Fruit fly (Drosophila melanogaster): ENCODE measurements around the gene Sema5c.

Sema5c gene

DNA sequence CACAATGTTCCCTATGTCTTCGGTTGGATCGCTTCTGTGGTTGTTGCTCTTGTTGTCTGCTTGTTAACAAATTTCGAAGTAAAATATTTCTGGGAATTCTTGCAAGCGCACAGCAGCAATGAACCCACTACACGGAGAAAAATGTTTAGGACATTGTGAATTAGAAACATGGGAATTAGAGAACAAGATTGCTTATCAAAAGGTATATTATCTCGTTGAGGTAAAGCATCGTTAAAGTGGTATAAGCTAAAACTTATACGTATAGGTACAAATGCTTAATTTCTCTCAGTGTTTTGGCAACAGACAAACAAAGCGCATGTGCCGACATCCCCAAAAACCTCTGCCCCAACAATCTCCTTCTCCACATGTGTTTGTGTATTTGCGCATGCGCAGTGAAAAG lies 27.9 kb downstream of the Sema5c start:
- peak; percentile 68 for TF ChIP-seq sage (GFP tag; optimal IDR thresholded peaks at IDR 0.05)
- TF ChIP-seq brk (GFP tag; optimal IDR thresholded peaks at IDR 0.05), result peak; percentile 81
- TF ChIP-seq HLH106 (tag; optimal IDR thresholded peaks at IDR 0.05), result peak; percentile 90
- TF ChIP-seq Hr78 (GFP tag; optimal IDR thresholded peaks at IDR 0.05), result no peak
- TF ChIP-seq Jra (GFP tag; optimal IDR thresholded peaks at IDR 0.05), result peak; percentile 70
- TF ChIP-seq lola (GFP tag; optimal IDR thresholded peaks at IDR 0.05), result no peak
- TF ChIP-seq br (GFP tag; optimal IDR thresholded peaks at IDR 0.05), result peak; percentile 93
- TF ChIP-seq dmrt93B (GFP tag; optimal IDR thresholded peaks at IDR 0.05), result peak; percentile 81
- TF ChIP-seq ey (GFP tag; optimal IDR thresholded peaks at IDR 0.05), result peak; percentile 91
- no peak for TF ChIP-seq Vsx2 (GFP tag; optimal IDR thresholded peaks at IDR 0.05; ENCODE audit: partially characterized antibody)
- TF ChIP-seq dl (GFP tag; optimal IDR thresholded peaks at IDR 0.05; ENCODE audit: insufficient read depth in 1 of 2, partially characterized antibody in 2 of 2), result no peak
- peak; percentile 92 for TF ChIP-seq rgr (GFP tag; optimal IDR thresholded peaks at IDR 0.05)
- peak; percentile 93 for TF ChIP-seq Hnf4 (GFP tag; optimal IDR thresholded peaks at IDR 0.05)
- TF ChIP-seq tai (GFP tag; optimal IDR thresholded peaks at IDR 0.05), result peak; percentile 89
- TF ChIP-seq foxo (GFP tag; optimal IDR thresholded peaks at IDR 0.05), result peak; percentile 82 to 95
- peak; percentile 88 for TF ChIP-seq Sp1 (GFP tag; optimal IDR thresholded peaks at IDR 0.05)
- TF ChIP-seq pan (optimal IDR thresholded peaks at IDR 0.05), result no peak
- no peak for TF ChIP-seq Myc (optimal IDR thresholded peaks at IDR 0.05)
- TF ChIP-seq CG9705 (GFP tag; optimal IDR thresholded peaks at IDR 0.05), result peak; percentile 82
- TF ChIP-seq CrebA (GFP tag; optimal IDR thresholded peaks at IDR 0.05; ENCODE audit: borderline replicate concordance), result peak; percentile 74
- peak; percentile 90 for TF ChIP-seq Rel (GFP tag; optimal IDR thresholded peaks at IDR 0.05)
- peak; percentile 50 for TF ChIP-seq Rel (tag; optimal IDR thresholded peaks at IDR 0.05)
- TF ChIP-seq Hr83 (GFP tag; optimal IDR thresholded peaks at IDR 0.05; ENCODE audit: poor library complexity, severe bottlenecking), result peak; percentile 24
- no peak for TF ChIP-seq Dfd (GFP tag; optimal IDR thresholded peaks at IDR 0.05)
- TF ChIP-seq Mio (GFP tag; optimal IDR thresholded peaks at IDR 0.05), result no peak
- peak; percentile 28 for TF ChIP-seq dsf (GFP tag; optimal IDR thresholded peaks at IDR 0.05; ENCODE audit: borderline replicate concordance)
- TF ChIP-seq jim (GFP tag; optimal IDR thresholded peaks at IDR 0.05), result no peak
- TF ChIP-seq psq (GFP tag; optimal IDR thresholded peaks at IDR 0.05), result peak; percentile 87
- no peak for TF ChIP-seq Dif (GFP tag; optimal IDR thresholded peaks at IDR 0.05; ENCODE audit: partially characterized antibody)
- TF ChIP-seq GATAd (GFP tag; optimal IDR thresholded peaks at IDR 0.05), result no peak
- peak; percentile 90 for TF ChIP-seq OdsH (GFP tag; optimal IDR thresholded peaks at IDR 0.05)
- TF ChIP-seq fru (GFP tag; optimal IDR thresholded peaks at IDR 0.05), result peak; percentile 95
- TF ChIP-seq usp (GFP tag; optimal IDR thresholded peaks at IDR 0.05), result no peak
- peak; percentile 96 for TF ChIP-seq h (GFP tag; optimal IDR thresholded peaks at IDR 0.05)
- TF ChIP-seq Abd-B (GFP tag; optimal IDR thresholded peaks at IDR 0.05), result no peak
- TF ChIP-seq sv (GFP tag; optimal IDR thresholded peaks at IDR 0.05), result no peak
- peak; percentile 93 for TF ChIP-seq woc (GFP tag; optimal IDR thresholded peaks at IDR 0.05)
- TF ChIP-seq CG32264 (GFP tag; optimal IDR thresholded peaks at IDR 0.05), result peak; percentile 84
- TF ChIP-seq N (GFP tag; optimal IDR thresholded peaks at IDR 0.05), result no peak

DNA sequence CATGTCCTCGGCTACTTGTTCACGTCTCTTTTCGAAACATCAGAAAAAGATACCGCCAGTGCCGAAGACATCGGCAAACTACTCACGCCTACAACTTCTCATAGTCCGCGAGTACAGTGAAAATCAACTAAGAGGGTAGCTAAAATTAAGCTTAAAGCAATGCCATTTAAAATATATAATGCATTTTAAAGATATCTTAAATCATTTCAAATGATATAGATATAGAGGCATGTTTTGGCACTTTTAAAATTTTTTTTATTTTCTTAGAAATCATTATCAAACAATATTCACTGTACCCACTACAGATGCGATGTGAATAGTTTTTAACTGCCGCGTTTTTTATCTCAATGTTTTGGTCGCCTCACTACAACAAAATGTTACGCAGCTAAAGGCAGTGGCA lies 31.0 kb downstream of the Sema5c start:
- TF ChIP-seq dl (GFP tag; optimal IDR thresholded peaks at IDR 0.05; ENCODE audit: insufficient read depth in 1 of 2, partially characterized antibody in 2 of 2) (no peak), Vsx2 (GFP tag; optimal IDR thresholded peaks at IDR 0.05; ENCODE audit: partially characterized antibody) (no peak), CG32264 (GFP tag; optimal IDR thresholded peaks at IDR 0.05) (no peak), Hr78 (GFP tag; optimal IDR thresholded peaks at IDR 0.05) (no peak), rgr (GFP tag; optimal IDR thresholded peaks at IDR 0.05) (no peak), tai (GFP tag; optimal IDR thresholded peaks at IDR 0.05) (no peak), psq (GFP tag; optimal IDR thresholded peaks at IDR 0.05) (no peak), dsf (GFP tag; optimal IDR thresholded peaks at IDR 0.05; ENCODE audit: borderline replicate concordance) (no peak), woc (GFP tag; optimal IDR thresholded peaks at IDR 0.05) (no peak)
